Worm (Caenorhabditis elegans): Measurements from ENCODE around the gene spp-20.

ce11 chrV:6590283-6590682 is 32.3 kb upstream of the spp-20 start, which contains the start of gene ZK1055.2:
- TF ChIP-seq T22C8.4 (GFP tag; IDR thresholded peaks at IDR 0.05) = no peak
- no peak for TF ChIP-seq flt-1 (GFP tag; IDR thresholded peaks at IDR 0.05)
- no peak for TF ChIP-seq med-1 (GFP tag; optimal IDR thresholded peaks at IDR 0.05; ENCODE audit: insufficient read depth)
- TF ChIP-seq klf-2 (GFP tag; conservative IDR thresholded peaks at IDR 0.05) = no peak
- TF ChIP-seq ztf-29 (GFP tag; IDR thresholded peaks at IDR 0.05) = no peak
- TF ChIP-seq ref-1 (GFP tag; conservative IDR thresholded peaks at IDR 0.05) = no peak
- TF ChIP-seq cog-1 (tag; optimal IDR thresholded peaks at IDR 0.05) = no peak
- TF ChIP-seq ztf-23 (GFP tag; IDR thresholded peaks at IDR 0.05) = no peak
